Fruit fly (Drosophila melanogaster) whole organism, wandering third instar larva: ENCODE results near the gene CG10725.

ENCODE experiments used
- Abd-B ChIP-seq: fragments of >200 bp; optimal IDR thresholded peaks from 2 replicates; lab custom pipeline; 2017; ENCODE audit warnings: missing biosample characterization, missing genetic modification characterization
- CG32264 ChIP-seq: fragments of 200-800 bp; sonication (Bioruptor generic); optimal IDR thresholded peaks from 2 replicates; lab custom pipeline; 2016; ENCODE audit warnings: missing biosample characterization, missing genetic modification characterization
- CG9705 ChIP-seq: fragments of 200-800 bp; sonication (Bioruptor generic); optimal IDR thresholded peaks from 2 replicates; lab custom pipeline; 2018; ENCODE audit warnings: missing biosample characterization, mild to moderate bottlenecking, missing genetic modification characterization
- CrebA ChIP-seq: fragments of 200-800 bp; sonication (Bioruptor generic); optimal IDR thresholded peaks from 2 replicates; lab custom pipeline; 2016; ENCODE audit warnings: missing biosample characterization, mild to moderate bottlenecking, missing genetic modification characterization, borderline replicate concordance
- Dfd ChIP-seq: fragments of >200 bp; optimal IDR thresholded peaks from 2 replicates; lab custom pipeline; 2017; ENCODE audit warnings: missing biosample characterization, missing genetic modification characterization
- Dif ChIP-seq: fragments of 200-275, 200-300 bp; sonication (Bioruptor generic); optimal IDR thresholded peaks from 2 replicates; lab custom pipeline; 2018; ENCODE audit warnings: missing biosample characterization, missing genetic modification characterization; ENCODE audit not compliant: partially characterized antibody
- GATAd ChIP-seq: sonication (Bioruptor generic); optimal IDR thresholded peaks from 2 replicates; lab custom pipeline; 2016; ENCODE audit warnings: missing biosample characterization, missing genetic modification characterization
- HLH106 ChIP-seq: fragments of 200-800 bp; optimal IDR thresholded peaks from 3 replicates; lab custom pipeline; 2019; ENCODE audit warnings: missing biosample characterization, mild to moderate bottlenecking, missing genetic modification characterization, moderate library complexity
- Hnf4 ChIP-seq: fragments of 200-800 bp; sonication (Bioruptor generic); optimal IDR thresholded peaks from 2 replicates; lab custom pipeline; 2016; ENCODE audit warnings: missing biosample characterization, mild to moderate bottlenecking, missing genetic modification characterization
- Hr78 ChIP-seq: fragments of >200 bp; optimal IDR thresholded peaks from 2 replicates; lab custom pipeline; 2017; ENCODE audit warnings: missing biosample characterization, missing genetic modification characterization
- Hr83 ChIP-seq: fragments of 200-300 bp; sonication (Bioruptor generic); optimal IDR thresholded peaks from 2 replicates; lab custom pipeline; 2016; ENCODE audit warnings: missing biosample characterization, mild to moderate bottlenecking, missing genetic modification characterization, moderate library complexity; ENCODE audit not compliant: poor library complexity, severe bottlenecking
- Jra ChIP-seq: sonication (Bioruptor generic); optimal IDR thresholded peaks from 2 replicates; lab custom pipeline; 2016; ENCODE audit warnings: missing biosample characterization, missing genetic modification characterization
- Mio ChIP-seq: sonication (Bioruptor generic); optimal IDR thresholded peaks from 2 replicates; lab custom pipeline; 2016; ENCODE audit warnings: missing biosample characterization, missing genetic modification characterization
- Myc ChIP-seq: fragments of >200 bp; optimal IDR thresholded peaks from 2 replicates; lab custom pipeline; 2017
- N ChIP-seq: fragments of >200 bp; optimal IDR thresholded peaks from 2 replicates; lab custom pipeline; 2018; ENCODE audit warnings: missing biosample characterization, missing external identifiers, missing genetic modification characterization
- OdsH ChIP-seq: fragments of 200-800 bp; sonication (Bioruptor generic); optimal IDR thresholded peaks from 2 replicates; lab custom pipeline; 2016; ENCODE audit warnings: missing biosample characterization, mild to moderate bottlenecking, missing genetic modification characterization
- Rel ChIP-seq, 2 experiments: fragments of 200-800 bp; sonication (Bioruptor generic) in 1 of 2; optimal IDR thresholded peaks; 2 replicates in 1 of 2; 3 replicates in 1 of 2; lab custom pipeline; 2016 to 2019; ENCODE audit warnings: mild to moderate bottlenecking in 2 of 2, missing biosample characterization in 2 of 2, missing genetic modification characterization in 2 of 2, moderate library complexity in 1 of 2
- Sp1 ChIP-seq: fragments of 200-800 bp; sonication (Bioruptor generic); optimal IDR thresholded peaks from 3 replicates; lab custom pipeline; 2019; ENCODE audit warnings: missing biosample characterization, mild to moderate bottlenecking, missing genetic modification characterization, moderate library complexity
- Vsx2 ChIP-seq: fragments of 200-300, 225-300 bp; sonication (Bioruptor generic); optimal IDR thresholded peaks from 2 replicates; lab custom pipeline; 2018; ENCODE audit warnings: missing biosample characterization, missing genetic modification characterization; ENCODE audit not compliant: partially characterized antibody
- br ChIP-seq: fragments of 200-800 bp; sonication (Bioruptor generic); optimal IDR thresholded peaks from 2 replicates; lab custom pipeline; 2016; ENCODE audit warnings: missing biosample characterization, missing genetic modification characterization
- brk ChIP-seq: fragments of 200-800 bp; sonication (Bioruptor generic); optimal IDR thresholded peaks from 2 replicates; lab custom pipeline; 2016; ENCODE audit warnings: missing biosample characterization, mild to moderate bottlenecking, missing genetic modification characterization
- dl ChIP-seq, 2 experiments: fragments of 175-275, 200-275 bp in 1 of 2; fragments of 200-275 bp in 1 of 2; sonication (Bioruptor generic); optimal IDR thresholded peaks; lab custom pipeline; 2018; ENCODE audit warnings: mild to moderate bottlenecking in 2 of 2, missing biosample characterization in 2 of 2, missing genetic modification characterization in 2 of 2, moderate library complexity in 2 of 2; ENCODE audit not compliant: partially characterized antibody in 2 of 2, insufficient read depth in 1 of 2
- dmrt93B ChIP-seq: fragments of 200-800 bp; sonication (Bioruptor generic); optimal IDR thresholded peaks from 2 replicates; lab custom pipeline; 2018; ENCODE audit warnings: missing biosample characterization, mild to moderate bottlenecking, missing genetic modification characterization
- dsf ChIP-seq: sonication (Bioruptor generic); optimal IDR thresholded peaks from 2 replicates; lab custom pipeline; 2016; ENCODE audit warnings: missing biosample characterization, missing genetic modification characterization, borderline replicate concordance
- ey ChIP-seq: fragments of 200-800 bp; sonication (Bioruptor generic); optimal IDR thresholded peaks from 2 replicates; lab custom pipeline; 2016; ENCODE audit warnings: missing biosample characterization, missing genetic modification characterization
- foxo ChIP-seq, 2 experiments: fragments of 200-800 bp; sonication (Bioruptor generic); optimal IDR thresholded peaks; 2 replicates in 1 of 2; 3 replicates in 1 of 2; lab custom pipeline; 2016 to 2017; ENCODE audit warnings: missing biosample characterization in 2 of 2, missing genetic modification characterization in 2 of 2
- fru ChIP-seq: fragments of 200-800 bp; sonication (Bioruptor generic); optimal IDR thresholded peaks from 3 replicates; lab custom pipeline; 2016; ENCODE audit warnings: missing biosample characterization, mild to moderate bottlenecking, missing genetic modification characterization
- h ChIP-seq: fragments of 200-800 bp; sonication (Bioruptor generic); optimal IDR thresholded peaks from 3 replicates; lab custom pipeline; 2016; ENCODE audit warnings: missing biosample characterization, mild to moderate bottlenecking, missing genetic modification characterization
- jim ChIP-seq: fragments of 175-275, 200-325 bp; sonication (Bioruptor generic); optimal IDR thresholded peaks from 2 replicates; lab custom pipeline; 2016; ENCODE audit warnings: missing biosample characterization, mild to moderate bottlenecking, missing genetic modification characterization
- lola ChIP-seq: fragments of >200 bp; optimal IDR thresholded peaks from 2 replicates; lab custom pipeline; 2017; ENCODE audit warnings: missing biosample characterization, missing genetic modification characterization
- pan ChIP-seq: fragments of >200 bp; optimal IDR thresholded peaks from 2 replicates; lab custom pipeline; 2017
- psq ChIP-seq: fragments of 200-800 bp; sonication (Bioruptor generic); optimal IDR thresholded peaks from 3 replicates; lab custom pipeline; 2017; ENCODE audit warnings: missing biosample characterization, mild to moderate bottlenecking, missing genetic modification characterization, moderate library complexity
- rgr ChIP-seq: fragments of 200-800 bp; sonication (Bioruptor generic); optimal IDR thresholded peaks from 3 replicates; lab custom pipeline; 2016; ENCODE audit warnings: missing biosample characterization, mild to moderate bottlenecking, missing genetic modification characterization
- sage ChIP-seq: fragments of 200-800 bp; sonication (Bioruptor generic); optimal IDR thresholded peaks from 2 replicates; lab custom pipeline; 2016; ENCODE audit warnings: missing biosample characterization, mild to moderate bottlenecking, missing genetic modification characterization
- sv ChIP-seq: fragments of 200-800 bp; sonication (Bioruptor generic); optimal IDR thresholded peaks from 3 replicates; lab custom pipeline; 2016; ENCODE audit warnings: missing biosample characterization, missing genetic modification characterization
- tai ChIP-seq: sonication (Bioruptor generic); optimal IDR thresholded peaks from 2 replicates; lab custom pipeline; 2016; ENCODE audit warnings: missing biosample characterization, missing genetic modification characterization
- usp ChIP-seq: fragments of >200 bp; optimal IDR thresholded peaks from 2 replicates; lab custom pipeline; 2017; ENCODE audit warnings: missing biosample characterization, missing genetic modification characterization
- woc ChIP-seq: sonication (Bioruptor generic); optimal IDR thresholded peaks from 2 replicates; lab custom pipeline; 2016; ENCODE audit warnings: missing biosample characterization, mild to moderate bottlenecking, missing genetic modification characterization

CG10725 gene

DNA sequence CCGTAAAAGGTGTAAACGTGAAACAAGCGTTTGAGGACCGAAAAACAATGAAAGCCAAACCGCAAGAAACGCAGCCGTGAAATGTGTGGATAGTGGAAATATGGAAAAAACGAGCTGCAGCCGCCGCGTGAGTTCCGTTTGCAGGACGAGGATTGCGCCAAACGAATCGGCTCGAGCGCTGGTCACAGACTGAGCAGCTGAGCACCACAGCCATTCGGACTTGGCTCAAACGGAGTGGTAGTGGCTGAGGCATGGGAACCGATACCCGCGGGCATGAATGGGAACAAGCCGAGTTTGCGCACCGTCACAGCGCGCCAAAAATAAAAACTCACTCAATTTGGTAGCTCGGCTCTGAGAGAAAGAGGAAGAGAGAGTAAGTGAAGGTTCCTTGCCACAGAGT lies 36.9 kb downstream of the CG10725 start, which contains the start of gene CG10089:
CG10089 (minus strand) TSS at position 181 of the 400 bp plus-strand sequence.
- peak; percentile 18 for TF ChIP-seq Dif (GFP tag; lab: Kevin White, UChicago)
- TF ChIP-seq br (GFP tag; lab: Kevin White, UChicago), result no peak
- TF ChIP-seq dl (GFP tag; optimal IDR thresholded peaks at IDR 0.05; lab: Kevin White, UChicago; ENCODE audit: insufficient read depth in 1 of 2, partially characterized antibody in 2 of 2), result peak in 1 of 2 experiments; percentile 4
- TF ChIP-seq Mio, result no peak
- peak; percentile 47 for TF ChIP-seq Vsx2 (GFP tag; lab: Kevin White, UChicago)

DNA sequence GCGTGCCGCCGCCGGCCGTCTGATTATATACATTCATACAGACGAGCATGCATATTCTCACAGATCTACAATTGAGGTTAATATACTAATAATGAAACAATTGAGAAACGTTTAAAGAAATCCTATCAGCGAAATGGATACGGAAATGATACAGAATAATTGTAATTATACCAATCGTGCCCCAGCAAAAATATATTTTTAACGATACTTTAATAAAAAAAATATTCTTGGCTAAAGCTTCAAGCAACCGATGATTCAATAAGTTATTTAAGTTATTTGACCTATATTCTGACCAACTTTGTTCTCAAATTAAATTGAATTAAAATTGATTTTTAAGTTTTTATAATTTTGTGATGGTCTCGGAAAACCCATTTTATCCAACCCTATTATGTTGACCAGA lies 38.3 kb downstream of the CG10725 start:
- TF ChIP-seq fru, result no peak
- TF ChIP-seq woc, result no peak
- TF ChIP-seq Mio, result no peak
- no peak for TF ChIP-seq Rel (GFP tag; optimal IDR thresholded peaks at IDR 0.05; lab: Kevin White, UChicago)
- TF ChIP-seq Rel (tag; optimal IDR thresholded peaks at IDR 0.05; lab: Kevin White, UChicago), result no peak
- TF ChIP-seq GATAd (GFP tag; lab: Kevin White, UChicago), result no peak
- TF ChIP-seq pan, result no peak
- no peak for TF ChIP-seq Sp1
- no peak for TF ChIP-seq rgr
- TF ChIP-seq dmrt93B (GFP tag; lab: Kevin White, UChicago), result no peak

DNA sequence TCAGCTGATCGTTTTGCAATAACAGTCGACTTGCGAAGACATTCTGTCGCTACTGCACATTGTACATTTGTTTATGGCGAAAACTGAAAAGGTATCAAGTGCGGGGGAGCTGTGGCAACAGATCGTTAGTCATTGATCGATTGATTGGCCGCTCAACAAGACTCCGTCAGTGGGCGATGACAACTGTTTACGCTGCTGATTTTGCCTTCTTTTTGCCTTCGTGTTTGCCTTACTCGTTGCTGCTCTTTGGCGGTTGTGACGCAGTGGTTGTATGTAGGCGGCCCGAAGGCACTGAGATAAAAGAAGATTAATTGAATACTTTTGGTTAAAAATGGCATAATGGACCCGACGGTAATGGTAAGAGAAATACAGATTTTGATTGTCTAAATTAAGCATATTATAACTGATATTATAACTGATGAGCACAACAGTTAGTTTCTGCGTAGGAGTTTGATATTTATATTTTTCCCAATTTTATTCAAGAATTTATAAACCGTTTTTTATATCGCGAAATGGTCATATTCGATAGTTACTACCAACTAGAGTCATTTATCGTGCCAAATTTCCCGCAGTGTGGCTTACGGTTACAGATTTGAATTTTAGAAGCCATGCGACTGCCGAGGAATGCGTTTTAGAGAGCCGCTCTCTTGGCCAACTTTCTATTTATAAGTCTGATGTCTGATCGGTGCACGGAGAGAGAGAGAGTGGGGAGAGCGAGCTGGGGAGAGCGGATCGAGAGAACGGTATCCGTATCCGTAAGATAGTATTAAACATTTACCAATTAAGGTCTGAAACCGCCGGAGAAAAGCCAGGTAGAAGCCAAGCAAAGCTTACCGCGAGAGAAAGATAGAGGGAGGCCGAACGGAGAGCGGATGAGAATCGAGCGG lies 39.1 kb downstream of the CG10725 start:
- TF ChIP-seq usp (GFP tag; lab: Kevin White, UChicago), result no peak
- no peak for TF ChIP-seq Hr78 (GFP tag; lab: Kevin White, UChicago)
- peak; percentile 90 for TF ChIP-seq fru
- TF ChIP-seq woc, result peak; percentile 58
- TF ChIP-seq GATAd (GFP tag; lab: Kevin White, UChicago), result no peak
- no peak for TF ChIP-seq lola (GFP tag; lab: Kevin White, UChicago)
- no peak for TF ChIP-seq dsf (GFP tag; lab: Kevin White, UChicago)
- TF ChIP-seq brk (GFP tag; lab: Kevin White, UChicago), result peak; percentile 71
- TF ChIP-seq Abd-B, result no peak
- no peak for TF ChIP-seq CrebA (GFP tag; lab: Kevin White, UChicago)
- peak; percentile 80 for TF ChIP-seq dmrt93B (GFP tag; lab: Kevin White, UChicago)
- peak; percentile 91 to 95 for TF ChIP-seq dl (GFP tag; optimal IDR thresholded peaks at IDR 0.05; lab: Kevin White, UChicago; ENCODE audit: insufficient read depth in 1 of 2, partially characterized antibody in 2 of 2)
- peak; percentile 77 for TF ChIP-seq sv
- TF ChIP-seq CG9705 (GFP tag; lab: Kevin White, UChicago), result no peak
- TF ChIP-seq ey (GFP tag; lab: Kevin White, UChicago), result peak; percentile 88
- no peak for TF ChIP-seq Jra (GFP tag; lab: Kevin White, UChicago)
- peak; percentile 94 for TF ChIP-seq OdsH (GFP tag; lab: Kevin White, UChicago)
- TF ChIP-seq Dif (GFP tag; lab: Kevin White, UChicago), result peak; percentile 97
- TF ChIP-seq Mio, result no peak
- peak; percentile 90 for TF ChIP-seq rgr
- TF ChIP-seq Hr83 (GFP tag; lab: Kevin White, UChicago), result peak; percentile 59
- TF ChIP-seq Sp1, result peak; percentile 86
- no peak for TF ChIP-seq tai
- TF ChIP-seq Vsx2 (GFP tag; lab: Kevin White, UChicago), result peak; percentile 91
- TF ChIP-seq psq (GFP tag; lab: Kevin White, UChicago), result peak; percentile 87
- TF ChIP-seq jim, result no peak
- peak in 1 of 2 experiments; percentile 91 for TF ChIP-seq foxo (GFP tag; optimal IDR thresholded peaks at IDR 0.05; lab: Kevin White, UChicago)
- TF ChIP-seq Myc (lab: Kevin White, UChicago), result no peak
- peak; percentile 93 for TF ChIP-seq h (GFP tag; lab: Kevin White, UChicago)
- TF ChIP-seq N (GFP tag; lab: Kevin White, UChicago), result no peak
- TF ChIP-seq sage (GFP tag; lab: Kevin White, UChicago), result peak; percentile 34
- peak; percentile 86 for TF ChIP-seq HLH106 (tag; lab: Kevin White, UChicago)
- TF ChIP-seq CG32264, result peak; percentile 47
- peak; percentile 68 for TF ChIP-seq Hnf4 (GFP tag; lab: Kevin White, UChicago)
- TF ChIP-seq br (GFP tag; lab: Kevin White, UChicago), result peak; percentile 83
- TF ChIP-seq Dfd, result no peak
- no peak for TF ChIP-seq Rel (GFP tag; optimal IDR thresholded peaks at IDR 0.05; lab: Kevin White, UChicago)
- TF ChIP-seq Rel (tag; optimal IDR thresholded peaks at IDR 0.05; lab: Kevin White, UChicago), result no peak
- TF ChIP-seq pan, result no peak
- TF ChIP-seq, all 38 proteins: peak for 21
